Worm (Caenorhabditis elegans): Measurements from ENCODE around the gene K05G3.2.
"Not testable (repeated sequence)": the region's sequence is repeated elsewhere in the genome, so short reads cannot be mapped to it uniquely, and the experiment has no call there.

DNA sequence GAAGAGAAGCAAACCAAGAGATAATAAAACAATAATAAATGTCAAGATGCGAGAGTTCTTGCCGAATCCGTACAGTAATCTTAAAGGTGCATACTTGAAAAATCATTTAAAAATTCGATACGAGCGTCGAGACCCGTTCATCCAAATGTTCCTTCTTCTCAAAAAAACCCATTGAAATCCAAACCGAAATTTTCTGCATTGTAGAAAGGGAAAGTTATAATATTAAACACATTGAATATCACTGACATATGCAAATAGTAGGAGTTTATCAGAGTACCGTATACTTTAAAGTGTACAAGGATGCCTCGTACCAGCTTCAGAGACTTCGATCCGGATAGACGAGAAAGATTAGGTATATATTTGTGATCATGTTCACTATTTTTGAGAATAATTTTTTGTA is 20.5 kb downstream of the K05G3.2 start, which contains the start of gene T25D1.2:
- TF ChIP-seq nhr-28 (tag; optimal IDR thresholded peaks at IDR 0.05); pha-4 (GFP tag; IDR thresholded peaks at IDR 0.05); pha-4 (tag; optimal IDR thresholded peaks at IDR 0.05); unc-62 (GFP tag; optimal IDR thresholded peaks at IDR 0.05 in 1 of 2); unc-62 (tag; optimal IDR thresholded peaks at IDR 0.05); nhr-77 (tag; optimal IDR thresholded peaks at IDR 0.05); mxl-2 (GFP tag; conservative IDR thresholded peaks at IDR 0.05); dmd-9 (GFP tag; IDR thresholded peaks at IDR 0.05); mdl-1 (tag; optimal IDR thresholded peaks at IDR 0.05); egl-27 (tag; optimal IDR thresholded peaks at IDR 0.05); zag-1 (tag; optimal IDR thresholded peaks at IDR 0.05); lin-39 (tag; optimal IDR thresholded peaks at IDR 0.05): not testable (repeated sequence)
